Fruit fly (Drosophila melanogaster) whole organism, prepupa: Measurements from ENCODE around the gene CG34297.

Experiments used
- Blimp-1 ChIP-seq: fragments of 200-800 bp; sonication (Bioruptor generic); optimal IDR thresholded peaks from 3 replicates; lab custom pipeline; 2017; ENCODE audit warnings: missing biosample characterization, missing genetic modification characterization, mild to moderate bottlenecking, moderate library complexity, missing genetic modification reagents
- CG10669 ChIP-seq: fragments of 200-800 bp; sonication (Bioruptor generic); optimal IDR thresholded peaks from 3 replicates; lab custom pipeline; 2018; ENCODE audit warnings: missing biosample characterization, mild to moderate bottlenecking, missing genetic modification characterization, moderate library complexity
- CG11294 ChIP-seq: fragments of 200-800 bp; sonication (Bioruptor generic); IDR thresholded peaks from 2 replicates; pipeline ENCODE4 v1.3.6; 2022; ENCODE audit warnings: missing biosample characterization, missing genetic modification characterization
- CG11762 ChIP-seq: fragments of 200-800 bp; sonication (Bioruptor generic); optimal IDR thresholded peaks from 3 replicates; lab custom pipeline; 2016; ENCODE audit warnings: missing biosample characterization, missing genetic modification characterization; ENCODE audit not compliant: insufficient read depth
- CG11902 ChIP-seq: fragments of 200-800 bp; sonication (Bioruptor generic); optimal IDR thresholded peaks from 3 replicates; lab custom pipeline; 2016; ENCODE audit warnings: missing biosample characterization, missing genetic modification characterization
- CG1621 ChIP-seq: fragments of 200-800 bp; sonication (Bioruptor generic); optimal IDR thresholded peaks from 3 replicates; lab custom pipeline; 2018; ENCODE audit warnings: missing biosample characterization, mild to moderate bottlenecking, missing genetic modification characterization
- CG16779 ChIP-seq: fragments of 200-800 bp; sonication (Bioruptor generic); optimal IDR thresholded peaks from 3 replicates; lab custom pipeline; 2017; ENCODE audit warnings: missing biosample characterization, mild to moderate bottlenecking, missing genetic modification characterization
- CG3032 ChIP-seq: fragments of 200-800 bp; optimal IDR thresholded peaks from 2 replicates; lab custom pipeline; 2019; ENCODE audit warnings: missing biosample characterization, mild to moderate bottlenecking, missing genetic modification characterization, moderate library complexity
- CG31627 ChIP-seq: fragments of 200-800 bp; sonication (Bioruptor generic); optimal IDR thresholded peaks from 3 replicates; lab custom pipeline; 2016; ENCODE audit warnings: missing biosample characterization, missing genetic modification characterization
- CG34406 ChIP-seq: fragments of 200-800 bp; sonication (Bioruptor generic); optimal IDR thresholded peaks from 3 replicates; lab custom pipeline; 2016; ENCODE audit warnings: missing biosample characterization, missing genetic modification characterization
- CG3919 ChIP-seq: fragments of 200-800 bp; sonication (Bioruptor generic); optimal IDR thresholded peaks from 3 replicates; lab custom pipeline; 2016; ENCODE audit warnings: missing biosample characterization, missing genetic modification characterization
- CG6276 ChIP-seq: fragments of 200-800 bp; sonication (Bioruptor generic); optimal IDR thresholded peaks from 2 replicates; lab custom pipeline; 2017; ENCODE audit warnings: missing biosample characterization, mild to moderate bottlenecking, missing genetic modification characterization
- CG6792 ChIP-seq: fragments of 200-800 bp; sonication (Bioruptor generic); optimal IDR thresholded peaks from 3 replicates; lab custom pipeline; 2016; ENCODE audit warnings: missing biosample characterization, missing genetic modification characterization
- CG6808 ChIP-seq: fragments of 200-800 bp; sonication (Bioruptor generic); optimal IDR thresholded peaks from 3 replicates; lab custom pipeline; 2017; ENCODE audit warnings: missing biosample characterization, missing genetic modification characterization, mild to moderate bottlenecking, moderate library complexity, missing genetic modification reagents
- CG6854 ChIP-seq: fragments of 200-800 bp; sonication (Bioruptor generic); optimal IDR thresholded peaks from 2 replicates; lab custom pipeline; 2017; ENCODE audit warnings: missing biosample characterization, mild to moderate bottlenecking, missing genetic modification characterization
- CG7368 ChIP-seq: fragments of 200-800 bp; sonication (Bioruptor generic); optimal IDR thresholded peaks from 3 replicates; lab custom pipeline; 2016; ENCODE audit warnings: missing biosample characterization, missing genetic modification characterization
- CG8119 ChIP-seq: fragments of 200-800 bp; sonication (Bioruptor generic); IDR thresholded peaks from 3 replicates; pipeline ENCODE4 v1.3.6; 2022; ENCODE audit warnings: missing biosample characterization, missing genetic modification characterization
- CG8319 ChIP-seq: fragments of 200-800 bp; sonication (Bioruptor generic); optimal IDR thresholded peaks from 3 replicates; lab custom pipeline; 2016; ENCODE audit warnings: missing biosample characterization, missing genetic modification characterization
- CG8632 ChIP-seq: fragments of 200-800 bp; sonication (Bioruptor generic); optimal IDR thresholded peaks from 3 replicates; lab custom pipeline; 2016; ENCODE audit warnings: missing biosample characterization, missing genetic modification characterization
- CG9139 ChIP-seq: fragments of 200-800 bp; sonication (Bioruptor generic); optimal IDR thresholded peaks from 3 replicates; lab custom pipeline; 2017; ENCODE audit warnings: missing biosample characterization, mild to moderate bottlenecking, missing genetic modification characterization
- Eip75B ChIP-seq: fragments of 200-800 bp; sonication (Bioruptor generic); optimal IDR thresholded peaks from 3 replicates; lab custom pipeline; 2016; ENCODE audit warnings: missing biosample characterization, missing genetic modification characterization
- Eip78C ChIP-seq: fragments of 200-800 bp; sonication (Bioruptor generic); peaks from one replicate; lab custom pipeline; 2016; ENCODE audit warnings: missing biosample characterization, missing genetic modification characterization
- Eip93F ChIP-seq: fragments of 200-800 bp; sonication (Bioruptor generic); optimal IDR thresholded peaks from 2 replicates; lab custom pipeline; 2016; ENCODE audit warnings: missing biosample characterization, mild to moderate bottlenecking, missing genetic modification characterization
- Ets21C ChIP-seq: fragments of 200-800 bp; sonication (Bioruptor generic); optimal IDR thresholded peaks from 3 replicates; lab custom pipeline; 2016; ENCODE audit warnings: missing biosample characterization, missing genetic modification characterization
- Ets96B ChIP-seq: fragments of 200-800 bp; optimal IDR thresholded peaks from 2 replicates; lab custom pipeline; 2019; ENCODE audit warnings: missing biosample characterization, mild to moderate bottlenecking, missing genetic modification characterization, moderate library complexity
- Gug ChIP-seq: fragments of 200-800 bp; sonication (Bioruptor generic); IDR thresholded peaks from 2 replicates; pipeline ENCODE4 v1.3.6; 2022; ENCODE audit warnings: missing biosample characterization, missing genetic modification characterization
- Hr39 ChIP-seq: fragments of 200-800 bp; sonication (Bioruptor generic); optimal IDR thresholded peaks from 2 replicates; lab custom pipeline; 2016; ENCODE audit warnings: missing biosample characterization, missing genetic modification characterization
- Hr4 ChIP-seq: fragments of 200-800 bp; sonication (Bioruptor generic); optimal IDR thresholded peaks from 3 replicates; lab custom pipeline; 2016; ENCODE audit warnings: missing biosample characterization, missing genetic modification characterization
- Lpt ChIP-seq: fragments of 200-800 bp; sonication (Bioruptor generic); optimal IDR thresholded peaks from 3 replicates; lab custom pipeline; 2016; ENCODE audit warnings: missing biosample characterization, missing genetic modification characterization
- Met ChIP-seq: fragments of 200-800 bp; sonication (Bioruptor generic); optimal IDR thresholded peaks from 3 replicates; lab custom pipeline; 2016; ENCODE audit warnings: missing biosample characterization, missing genetic modification characterization
- OdsH ChIP-seq: fragments of 200-800 bp; sonication (Bioruptor generic); optimal IDR thresholded peaks from 3 replicates; lab custom pipeline; 2016; ENCODE audit warnings: missing biosample characterization, missing genetic modification characterization
- Smox ChIP-seq: fragments of 200-800 bp; sonication (Bioruptor generic); optimal IDR thresholded peaks from 3 replicates; lab custom pipeline; 2016; ENCODE audit warnings: missing biosample characterization, missing genetic modification characterization
- Sox102F ChIP-seq: fragments of 200-800 bp; sonication (Bioruptor generic); optimal IDR thresholded peaks from 2 replicates; lab custom pipeline; 2016; ENCODE audit warnings: missing biosample characterization, mild to moderate bottlenecking, missing genetic modification characterization
- Sox14 ChIP-seq: fragments of 200-800 bp; sonication (Bioruptor generic); optimal IDR thresholded peaks from 3 replicates; lab custom pipeline; 2016; ENCODE audit warnings: missing biosample characterization, missing genetic modification characterization
- achi ChIP-seq: fragments of 200-800 bp; sonication (Bioruptor generic); optimal IDR thresholded peaks from 3 replicates; lab custom pipeline; 2016; ENCODE audit warnings: missing biosample characterization, missing genetic modification characterization
- acj6 ChIP-seq: fragments of 200-800 bp; sonication (Bioruptor generic); optimal IDR thresholded peaks from 3 replicates; lab custom pipeline; 2016; ENCODE audit warnings: missing biosample characterization, missing genetic modification characterization
- dac ChIP-seq: fragments of 200-800 bp; sonication (Bioruptor generic); optimal IDR thresholded peaks from 2 replicates; lab custom pipeline; 2017; ENCODE audit warnings: missing biosample characterization, mild to moderate bottlenecking, missing genetic modification characterization
- dsx ChIP-seq: fragments of 200-800 bp; optimal IDR thresholded peaks from 3 replicates; lab custom pipeline; 2019; ENCODE audit warnings: missing biosample characterization, mild to moderate bottlenecking, missing genetic modification characterization, moderate library complexity; ENCODE audit not compliant: poor library complexity, severe bottlenecking
- eg ChIP-seq: fragments of 200-800 bp; sonication (Bioruptor generic); IDR thresholded peaks from 3 replicates; pipeline ENCODE4 v1.3.6; 2022; ENCODE audit warnings: missing biosample characterization, missing genetic modification characterization
- esn ChIP-seq: fragments of 200-800 bp; sonication (Bioruptor generic); optimal IDR thresholded peaks from 2 replicates; lab custom pipeline; 2016; ENCODE audit warnings: missing biosample characterization, mild to moderate bottlenecking, missing genetic modification characterization, moderate library complexity
- fd85E ChIP-seq: fragments of 200-800 bp; sonication (Bioruptor generic); optimal IDR thresholded peaks from 3 replicates; lab custom pipeline; 2016; ENCODE audit warnings: missing biosample characterization, missing genetic modification characterization
- fkh ChIP-seq: fragments of 200-800 bp; sonication (Bioruptor generic); optimal IDR thresholded peaks from 3 replicates; lab custom pipeline; 2017; ENCODE audit warnings: missing biosample characterization, mild to moderate bottlenecking, missing genetic modification characterization, moderate library complexity
- lz ChIP-seq: fragments of 200-800 bp; sonication (Bioruptor generic); optimal IDR thresholded peaks from 3 replicates; lab custom pipeline; 2016; ENCODE audit warnings: missing biosample characterization, missing genetic modification characterization
- net ChIP-seq: fragments of 200-800 bp; sonication (Bioruptor generic); optimal IDR thresholded peaks from 3 replicates; lab custom pipeline; 2016; ENCODE audit warnings: missing biosample characterization, missing genetic modification characterization
- pdm3 ChIP-seq: fragments of 200-800 bp; sonication (Bioruptor generic); optimal IDR thresholded peaks from 3 replicates; lab custom pipeline; 2016; ENCODE audit warnings: missing biosample characterization, missing genetic modification characterization
- salr ChIP-seq, 2 experiments: fragments of 200-800 bp; sonication (Bioruptor generic); optimal IDR thresholded peaks; 3 replicates each; lab custom pipeline; 2016 to 2018; ENCODE audit warnings: missing biosample characterization in 2 of 2, missing genetic modification characterization in 2 of 2, mild to moderate bottlenecking in 1 of 2
- spab ChIP-seq: fragments of 200-800 bp; sonication (Bioruptor generic); optimal IDR thresholded peaks from 2 replicates; lab custom pipeline; 2017; ENCODE audit warnings: missing biosample characterization, mild to moderate bottlenecking, missing genetic modification characterization, missing genetic modification reagents
- ss ChIP-seq, 2 experiments: fragments of 200-800 bp; sonication (Bioruptor generic); optimal IDR thresholded peaks; 2 replicates in 1 of 2; 3 replicates in 1 of 2; lab custom pipeline; 2017 to 2018; ENCODE audit warnings: mild to moderate bottlenecking in 2 of 2, missing biosample characterization in 2 of 2, missing genetic modification characterization in 2 of 2, moderate library complexity in 1 of 2
- svp ChIP-seq: fragments of 200-800 bp; sonication (Bioruptor generic); peaks from one replicate; lab custom pipeline; 2016; ENCODE audit warnings: missing biosample characterization, missing genetic modification characterization
- topi ChIP-seq: fragments of 200-800 bp; sonication (Bioruptor generic); optimal IDR thresholded peaks from 3 replicates; lab custom pipeline; 2016; ENCODE audit warnings: missing biosample characterization, missing genetic modification characterization
- vri ChIP-seq: fragments of 200-800 bp; sonication (Bioruptor generic); optimal IDR thresholded peaks from 3 replicates; lab custom pipeline; 2016; ENCODE audit warnings: missing biosample characterization, mild to moderate bottlenecking, missing genetic modification characterization

Gene CG34297

DNA sequence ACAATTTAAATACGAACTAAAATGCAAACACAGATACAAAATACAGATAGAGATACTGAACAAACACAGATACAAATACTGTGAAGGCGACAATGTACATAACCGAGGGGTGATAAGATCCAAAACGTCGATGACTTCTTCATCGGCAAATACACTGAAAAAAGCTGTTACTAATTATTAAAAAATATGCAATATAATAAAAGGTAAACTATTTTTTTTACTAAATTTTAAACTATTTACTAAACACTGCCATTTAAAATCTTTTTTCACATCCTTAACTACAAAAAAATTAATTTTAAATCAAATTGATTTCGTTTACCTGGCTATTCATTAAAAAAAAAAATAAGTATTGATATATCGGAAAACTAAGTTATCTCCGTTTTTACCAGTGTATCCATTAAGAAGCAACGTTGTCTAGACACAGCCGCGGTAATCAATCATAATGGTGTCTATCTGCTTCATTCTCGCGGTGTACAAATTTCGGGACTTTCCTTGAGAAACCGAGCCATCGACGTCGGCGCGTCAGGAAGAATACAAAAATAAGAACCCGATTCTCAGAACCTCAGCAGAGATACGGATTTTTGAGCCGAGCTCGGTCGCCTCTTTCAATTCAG is 15.1 kb upstream of the CG34297 start:
- TF ChIP-seq Ets96B (tag; lab: Kevin White, UChicago) (peak; percentile 82), OdsH (GFP tag; lab: Kevin White, UChicago) (peak; percentile 77), CG11762 (peak; percentile 47), CG3032 (tag; lab: Kevin White, UChicago) (peak; percentile 82), CG6808 (GFP tag; lab: Kevin White, UChicago) (peak; percentile 59), pdm3 (GFP tag; lab: Kevin White, UChicago) (peak; percentile 72), lz (GFP tag; lab: Kevin White, UChicago) (peak; percentile 76), CG8319 (peak; percentile 53), Met (GFP tag; lab: Kevin White, UChicago) (peak; percentile 84), Sox102F (GFP tag; lab: Kevin White, UChicago) (peak; percentile 77), CG11902 (GFP tag; lab: Kevin White, UChicago) (peak; percentile 42), Blimp-1 (peak; percentile 72), salr (GFP tag; optimal IDR thresholded peaks at IDR 0.05; lab: Kevin White, UChicago) (peak in 1 of 2 experiments; percentile 71), Gug (peak; percentile 51; the same call in 1 of the 2 replicates), vri (GFP tag; lab: Kevin White, UChicago) (peak; percentile 57), achi (GFP tag; lab: Kevin White, UChicago) (peak; percentile 80), Eip93F (peak; percentile 26), CG6792 (peak; percentile 80), esn (GFP tag; lab: Kevin White, UChicago) (peak; percentile 90), topi (GFP tag; lab: Kevin White, UChicago) (peak; percentile 84), Smox (peak; percentile 80), CG6854 (peak; percentile 42), svp (peak; percentile 93), CG9139 (GFP tag; lab: Kevin White, UChicago) (peak; percentile 33), CG34406 (peak; percentile 81), CG1621 (tag; lab: Kevin White, UChicago) (no peak), Hr4 (GFP tag; lab: Kevin White, UChicago) (peak; percentile 50), spab (GFP tag; lab: Kevin White, UChicago) (peak; percentile 67), CG6276 (GFP tag; lab: Kevin White, UChicago) (peak; percentile 56), Eip75B (GFP tag; lab: Kevin White, UChicago) (peak; percentile 59), fkh (GFP tag; lab: Kevin White, UChicago) (peak; percentile 91), CG31627 (GFP tag; lab: Kevin White, UChicago) (peak; percentile 74), eg (GFP tag; lab: Robert Waterston, UW) (peak; percentile 65; the same call in 2 of the 3 replicates), acj6 (GFP tag; lab: Kevin White, UChicago) (peak; percentile 80), Hr39 (GFP tag; lab: Kevin White, UChicago) (peak; percentile 76), CG16779 (tag; lab: Kevin White, UChicago) (peak; percentile 39), ss (GFP tag; optimal IDR thresholded peaks at IDR 0.05; lab: Kevin White, UChicago) (peak; percentile 41 to 66), net (peak; percentile 66), CG7368 (peak; percentile 55), dac (GFP tag; lab: Kevin White, UChicago) (no peak), CG3919 (GFP tag; lab: Kevin White, UChicago) (peak; percentile 65), CG11294 (GFP tag; lab: Robert Waterston, UW) (peak; percentile 13; the same call in 1 of the 2 replicates), Ets21C (peak; percentile 56), CG8119 (GFP tag; lab: Robert Waterston, UW) (peak; percentile 72), fd85E (GFP tag; lab: Kevin White, UChicago) (peak; percentile 32), dsx (GFP tag; lab: Kevin White, UChicago) (peak; percentile 74), CG8632 (GFP tag; lab: Kevin White, UChicago) (peak; percentile 79), Eip78C (GFP tag; lab: Kevin White, UChicago) (peak; percentile 92), CG10669 (GFP tag; lab: Kevin White, UChicago) (peak; percentile 55), Sox14 (GFP tag; lab: Kevin White, UChicago) (peak; percentile 65), Lpt (no peak)
